Worm (Caenorhabditis elegans) whole organism, young adult: ENCODE measurements around the gene hrg-10.

Experiments
- B0261.1 ChIP-seq: sonication (generic microtip); optimal IDR thresholded peaks from 2 replicates; lab custom pipeline; 2016; ENCODE audit warnings: mild to moderate bottlenecking, missing genetic modification characterization, moderate library complexity, missing compliant biosample characterization
- B0336.3 ChIP-seq: fragments of 200-800 bp; sonication (Bioruptor generic); IDR thresholded peaks from 2 replicates; pipeline ENCODE4 v1.3.6; 2022; ENCODE audit warnings: missing genetic modification characterization, missing compliant biosample characterization
- C06A6.2 ChIP-seq: fragments of 200-800 bp; sonication (Bioruptor generic); conservative IDR thresholded peaks from 2 replicates; pipeline ENCODE4 v1.3.6; 2022; ENCODE audit warnings: missing genetic modification characterization, missing compliant biosample characterization
- F10E7.11 ChIP-seq: sonication (generic microtip); optimal IDR thresholded peaks from 2 replicates; lab custom pipeline; 2017; ENCODE audit warnings: mild to moderate bottlenecking, missing genetic modification characterization, moderate library complexity, missing compliant biosample characterization
- F23B12.7 ChIP-seq: sonication (generic microtip); optimal IDR thresholded peaks from 2 replicates; lab custom pipeline; 2017; ENCODE audit warnings: missing genetic modification characterization, mild to moderate bottlenecking, missing compliant biosample characterization, antibody characterized with exemption, moderate library complexity; ENCODE audit not compliant: insufficient read depth
- F37B4.10 ChIP-seq: fragments of 200-800 bp; sonication (Bioruptor generic); IDR thresholded peaks from 2 replicates; pipeline ENCODE4 v1.3.6; 2022; ENCODE audit warnings: missing genetic modification characterization, missing compliant biosample characterization
- F39B2.1 ChIP-seq: fragments of 200-800 bp; sonication (Bioruptor generic); IDR thresholded peaks from 2 replicates; pipeline ENCODE4 v1.3.6; 2022; ENCODE audit warnings: missing genetic modification reagents, missing genetic modification characterization, missing compliant biosample characterization
- K11D2.4 ChIP-seq: fragments of 200-800 bp; sonication (Bioruptor generic); IDR thresholded peaks from 2 replicates; pipeline ENCODE4 v1.3.6; 2022; ENCODE audit warnings: missing genetic modification reagents, missing genetic modification characterization, missing compliant biosample characterization
- K12H6.12 ChIP-seq: fragments of 200-800 bp; sonication (Bioruptor generic); optimal IDR thresholded peaks from 2 replicates; lab custom pipeline; 2018; ENCODE audit warnings: mild to moderate bottlenecking, missing genetic modification characterization, missing compliant biosample characterization
- Y53G8AR.9 ChIP-seq: fragments of 200-800 bp; sonication (Bioruptor generic); conservative IDR thresholded peaks from 2 replicates; pipeline ENCODE4 v1.3.6; 2022; ENCODE audit warnings: missing genetic modification reagents, missing genetic modification characterization, missing compliant biosample characterization
- Y79H2A.3 ChIP-seq: fragments of 200-800 bp; sonication (Bioruptor generic); conservative IDR thresholded peaks from 2 replicates; pipeline ENCODE4 v1.3.6; 2022; ENCODE audit warnings: missing genetic modification reagents, missing genetic modification characterization, missing compliant biosample characterization
- Y95B8A.8 ChIP-seq: fragments of 200-800 bp; sonication (Bioruptor generic); IDR thresholded peaks from 2 replicates; pipeline ENCODE4 v1.3.6; 2022; ENCODE audit warnings: missing genetic modification reagents, missing genetic modification characterization, missing compliant biosample characterization
- athp-1 ChIP-seq: sonication (generic microtip); optimal IDR thresholded peaks from 2 replicates; lab custom pipeline; 2017; ENCODE audit warnings: mild to moderate bottlenecking, missing genetic modification characterization, missing compliant biosample characterization
- attf-5 ChIP-seq: fragments of 200-800 bp; sonication (Bioruptor generic); optimal IDR thresholded peaks from 2 replicates; lab custom pipeline; 2018; ENCODE audit warnings: mild to moderate bottlenecking, missing genetic modification characterization, missing compliant biosample characterization
- attf-6 ChIP-seq: fragments of 200-800 bp; sonication (Bioruptor generic); IDR thresholded peaks from 2 replicates; pipeline ENCODE4 v1.3.6; 2022; ENCODE audit warnings: missing genetic modification reagents, missing genetic modification characterization, missing compliant biosample characterization
- bed-2 ChIP-seq: fragments of 200-800 bp; sonication (Bioruptor generic); IDR thresholded peaks from 2 replicates; pipeline ENCODE4 v1.3.6; 2022; ENCODE audit warnings: missing genetic modification reagents, missing genetic modification characterization, missing compliant biosample characterization
- cebp-1 ChIP-seq, 2 experiments: fragments of 200-800 bp in 1 of 2; sonication (Bioruptor generic) in 1 of 2; sonication (generic microtip) in 1 of 2; IDR thresholded peaks in 1 of 2; optimal IDR thresholded peaks in 1 of 2; 2 replicates each; pipeline versions ENCODE4 v1.3.6 to Lab custom; 2017 to 2022; ENCODE audit warnings: missing compliant biosample characterization in 2 of 2, missing genetic modification characterization in 2 of 2, mild to moderate bottlenecking in 1 of 2, missing genetic modification reagents in 1 of 2, moderate library complexity in 1 of 2
- ceh-100 ChIP-seq: fragments of 200-800 bp; sonication (Bioruptor generic); IDR thresholded peaks from 2 replicates; pipeline ENCODE4 v1.3.6; 2022; ENCODE audit warnings: missing genetic modification reagents, missing genetic modification characterization, missing compliant biosample characterization
- ceh-27 ChIP-seq: fragments of 200-800 bp; sonication (Bioruptor generic); optimal IDR thresholded peaks from 2 replicates; lab custom pipeline; 2018; ENCODE audit warnings: mild to moderate bottlenecking, missing genetic modification characterization, moderate library complexity, missing compliant biosample characterization
- ceh-79 ChIP-seq: sonication (generic microtip); optimal IDR thresholded peaks from 2 replicates; lab custom pipeline; 2017; ENCODE audit warnings: mild to moderate bottlenecking, missing genetic modification characterization, missing compliant biosample characterization
- die-1 ChIP-seq: sonication (generic microtip); optimal IDR thresholded peaks from 2 replicates; lab custom pipeline; 2016; ENCODE audit warnings: missing genotype, mild to moderate bottlenecking, missing genetic modification characterization, missing compliant biosample characterization
- dox-1 ChIP-seq: fragments of 200-800 bp; sonication (Bioruptor generic); IDR thresholded peaks from 2 replicates; pipeline ENCODE4 v1.3.6; 2022; ENCODE audit warnings: missing genetic modification reagents, missing genetic modification characterization, missing compliant biosample characterization
- efl-1 ChIP-seq: fragments of 150-350 bp; optimal IDR thresholded peaks from 2 replicates; lab custom pipeline; 2014; ENCODE audit warnings: missing biosample characterization, missing genetic modification reagents, missing genetic modification characterization
- gei-17 ChIP-seq: fragments of 200-800 bp; sonication (Bioruptor generic); optimal IDR thresholded peaks from 2 replicates; lab custom pipeline; 2018; ENCODE audit warnings: mild to moderate bottlenecking, missing genetic modification characterization, missing compliant biosample characterization
- hlh-12 ChIP-seq: sonication (generic microtip); optimal IDR thresholded peaks from 2 replicates; lab custom pipeline; 2016; ENCODE audit warnings: missing genetic modification characterization, missing compliant biosample characterization
- hmg-1.2 ChIP-seq: fragments of 200-800 bp; sonication (Bioruptor generic); IDR thresholded peaks from 2 replicates; pipeline ENCODE4 v1.3.6; 2022; ENCODE audit warnings: missing genetic modification reagents, missing genetic modification characterization, missing compliant biosample characterization
- hmg-20 ChIP-seq: fragments of 200-800 bp; sonication (Bioruptor generic); IDR thresholded peaks from 2 replicates; pipeline ENCODE4 v1.3.6; 2022; ENCODE audit warnings: missing genetic modification reagents, missing genetic modification characterization, missing compliant biosample characterization
- hsf-1 ChIP-seq: fragments of 200-800 bp; sonication (Bioruptor generic); IDR thresholded peaks from 2 replicates; pipeline ENCODE4 v1.3.6; 2022; ENCODE audit warnings: missing genetic modification reagents, missing genetic modification characterization, missing compliant biosample characterization
- let-607 ChIP-seq, 2 experiments: fragments of 200-800 bp in 1 of 2; sonication (Bioruptor generic) in 1 of 2; sonication (generic microtip) in 1 of 2; optimal IDR thresholded peaks; 2 replicates each; lab custom pipeline; 2016 to 2018; ENCODE audit warnings: mild to moderate bottlenecking in 2 of 2, missing compliant biosample characterization in 2 of 2, missing genetic modification characterization in 2 of 2, moderate library complexity in 2 of 2, missing genotype in 1 of 2
- lin-35 ChIP-seq, 3 experiments: fragments of 150-350 bp in 2 of 3; sonication (generic microtip) in 1 of 3; optimal IDR thresholded peaks; 2 replicates each; lab custom pipeline; 2014 to 2018; ENCODE audit warnings: missing biosample characterization in 3 of 3, missing genetic modification characterization in 3 of 3, missing genetic modification reagents in 3 of 3
- lin-54 ChIP-seq: fragments of 200-800 bp; sonication (Bioruptor generic); optimal IDR thresholded peaks from 2 replicates; lab custom pipeline; 2018; ENCODE audit warnings: mild to moderate bottlenecking, missing genetic modification characterization, missing compliant biosample characterization
- lir-1 ChIP-seq: fragments of 200-800 bp; sonication (Bioruptor generic); conservative IDR thresholded peaks from 2 replicates; pipeline ENCODE4 v1.3.6; 2022; ENCODE audit warnings: missing genetic modification reagents, missing genetic modification characterization, missing compliant biosample characterization
- lsl-1 ChIP-seq: fragments of 200-800 bp; sonication (Bioruptor generic); optimal IDR thresholded peaks from 2 replicates; lab custom pipeline; 2018; ENCODE audit warnings: mild to moderate bottlenecking, missing genetic modification characterization, moderate library complexity, missing compliant biosample characterization
- madf-10 ChIP-seq: sonication (generic microtip); optimal IDR thresholded peaks from 2 replicates; lab custom pipeline; 2016; ENCODE audit warnings: mild to moderate bottlenecking, missing genetic modification characterization, missing compliant biosample characterization
- madf-3 ChIP-seq: fragments of 200-800 bp; sonication (Bioruptor generic); IDR thresholded peaks from 2 replicates; pipeline ENCODE4 v1.3.6; 2022; ENCODE audit warnings: missing genetic modification reagents, missing genetic modification characterization, missing compliant biosample characterization
- mcd-1 ChIP-seq: fragments of 200-800 bp; sonication (Bioruptor generic); IDR thresholded peaks from 2 replicates; pipeline ENCODE4 v1.3.6; 2022; ENCODE audit warnings: missing genetic modification reagents, missing genetic modification characterization, missing compliant biosample characterization
- nhr-80 ChIP-seq: sonication (generic microtip); optimal IDR thresholded peaks from 2 replicates; lab custom pipeline; 2016; ENCODE audit warnings: missing genetic modification characterization, missing compliant biosample characterization
- pbrm-1 ChIP-seq: fragments of 200-800 bp; sonication (Bioruptor generic); IDR thresholded peaks from 2 replicates; pipeline ENCODE4 v1.3.6; 2022; ENCODE audit warnings: missing genetic modification reagents, missing genetic modification characterization, missing compliant biosample characterization
- pha-4 ChIP-seq: fragments of 150-350 bp; sonication (generic microtip); optimal IDR thresholded peaks from 2 replicates; lab custom pipeline; 2014; ENCODE audit warnings: missing biosample characterization, missing genetic modification reagents, missing genetic modification characterization
- rcor-1 ChIP-seq: fragments of 200-800 bp; sonication (Bioruptor generic); IDR thresholded peaks from 2 replicates; pipeline ENCODE4 v1.3.6; 2022; ENCODE audit warnings: missing genetic modification reagents, missing genetic modification characterization, missing compliant biosample characterization
- rpc-1 ChIP-seq, 2 experiments: fragments of 150-350 bp in 1 of 2; sonication (generic microtip) in 1 of 2; optimal IDR thresholded peaks; 2 replicates each; lab custom pipeline; 2014 to 2018; ENCODE audit warnings: missing biosample characterization in 1 of 2, missing genetic modification characterization in 1 of 2, missing genetic modification reagents in 1 of 2, missing genotype in 1 of 2
- snpc-1.3 ChIP-seq: sonication (generic microtip); optimal IDR thresholded peaks from 2 replicates; lab custom pipeline; 2017; ENCODE audit warnings: missing genetic modification characterization, mild to moderate bottlenecking, missing compliant biosample characterization, antibody characterized with exemption, moderate library complexity, missing genotype, missing genetic modification reagents; ENCODE audit not compliant: insufficient read depth
- zfh-2 ChIP-seq: fragments of 200-800 bp; sonication (Bioruptor generic); conservative IDR thresholded peaks from 2 replicates; pipeline ENCODE4 v1.3.6; 2022; ENCODE audit warnings: missing genetic modification reagents, missing genetic modification characterization, missing compliant biosample characterization
- ztf-18 ChIP-seq: sonication (generic microtip); optimal IDR thresholded peaks from 2 replicates; lab custom pipeline; 2016; ENCODE audit warnings: missing genotype, mild to moderate bottlenecking, missing genetic modification characterization, missing compliant biosample characterization
- ztf-26 ChIP-seq: sonication (generic microtip); optimal IDR thresholded peaks from 2 replicates; lab custom pipeline; 2017; ENCODE audit warnings: missing genetic modification characterization, missing compliant biosample characterization

Gene hrg-10

ce11 chrV:18990238-18990901 lies 33.3 kb upstream of the hrg-10 start, which contains the start of the genes reps-1 and Y39B6A.37:
Gene reps-1, minus strand, starts transcription at chrV:18990500.
Gene Y39B6A.37, plus strand, starts transcription at chrV:18990851.
- TF ChIP-seq C06A6.2 (GFP tag; lab: Robert Waterston, UW) = peak; percentile 72
- TF ChIP-seq hmg-20 (GFP tag; lab: Robert Waterston, UW) = 0 out of 2 replicates have a peak, but pooled peaks have one; percentile 58
- peak; percentile 43; the same call in 1 of the 2 replicates for TF ChIP-seq hmg-1.2 (GFP tag; lab: Robert Waterston, UW)
- 0 out of 2 replicates have a peak, but pooled peaks have one; percentile 34 for TF ChIP-seq zfh-2
- no peak for TF ChIP-seq madf-3 (GFP tag; lab: Robert Waterston, UW)
- peak; percentile 59; the same call in 1 of the 2 replicates for TF ChIP-seq Y95B8A.8 (GFP tag; lab: Robert Waterston, UW)
- no peak for TF ChIP-seq pha-4 (tag; lab: Kevin White, UChicago)
- TF ChIP-seq attf-5 = peak; percentile 74
- peak; percentile 2 for TF ChIP-seq madf-10 (tag; lab: Kevin White, UChicago)
- peak; percentile 56; the same call in 1 of the 2 replicates for TF ChIP-seq lir-1 (GFP tag; lab: Robert Waterston, UW)
- peak; percentile 94 for TF ChIP-seq Y53G8AR.9 (GFP tag; lab: Robert Waterston, UW)
- TF ChIP-seq dox-1 (GFP tag; lab: Robert Waterston, UW) = peak; percentile 85
- no peak for TF ChIP-seq hlh-12 (tag; lab: Kevin White, UChicago)
- TF ChIP-seq ztf-26 (tag; lab: Kevin White, UChicago) = peak; percentile 46
- TF ChIP-seq lin-35 (GFP tag; optimal IDR thresholded peaks at IDR 0.05; lab: Kevin White, UChicago) = peak in 1 of 3 experiments; percentile 77
- peak; percentile 74 for TF ChIP-seq lin-54 (GFP tag; lab: Kevin White, UChicago)
- peak; percentile 25 for TF ChIP-seq ceh-27 (GFP tag; lab: Kevin White, UChicago)
- TF ChIP-seq F10E7.11 = no peak
- peak; percentile 27 for TF ChIP-seq gei-17
- TF ChIP-seq athp-1 (tag; lab: Kevin White, UChicago) = no peak
- TF ChIP-seq F39B2.1 (GFP tag; lab: Robert Waterston, UW) = no peak
- TF ChIP-seq cebp-1 (GFP tag; IDR thresholded peaks at IDR 0.05; lab: Robert Waterston, UW) = no peak
- TF ChIP-seq cebp-1 (tag; optimal IDR thresholded peaks at IDR 0.05; lab: Kevin White, UChicago) = peak; percentile 78
- TF ChIP-seq F23B12.7 (tag; lab: Kevin White, UChicago) = peak; percentile 20
- no peak for TF ChIP-seq bed-2
- TF ChIP-seq Y79H2A.3 (GFP tag; lab: Robert Waterston, UW) = no peak
- peak; percentile 1 for TF ChIP-seq B0261.1 (tag; lab: Kevin White, UChicago)
- TF ChIP-seq efl-1 (GFP tag; lab: Kevin White, UChicago) = peak; percentile 1
- no peak for TF ChIP-seq ceh-79 (tag; lab: Kevin White, UChicago)
- TF ChIP-seq mcd-1 (GFP tag; lab: Robert Waterston, UW) = peak; percentile 85
- TF ChIP-seq let-607 (tag; optimal IDR thresholded peaks at IDR 0.05; lab: Kevin White, UChicago) = peak in 1 of 2 experiments; percentile 9
- TF ChIP-seq F37B4.10 (GFP tag; lab: Robert Waterston, UW) = 0 out of 2 replicates have a peak, but pooled peaks have one; percentile 33
- TF ChIP-seq ztf-18 (tag; lab: Kevin White, UChicago) = peak; percentile 97
- TF ChIP-seq ceh-100 (GFP tag; lab: Robert Waterston, UW) = no peak
- no peak for TF ChIP-seq rpc-1 (optimal IDR thresholded peaks at IDR 0.05; lab: Kevin White, UChicago)
- TF ChIP-seq rpc-1 (tag; optimal IDR thresholded peaks at IDR 0.05; lab: Kevin White, UChicago) = no peak
- peak; percentile 78 for TF ChIP-seq K12H6.12 (tag; lab: Kevin White, UChicago)
- TF ChIP-seq pbrm-1 (GFP tag; lab: Robert Waterston, UW) = peak; percentile 85
- TF ChIP-seq B0336.3 (GFP tag; lab: Robert Waterston, UW) = peak; percentile 86
- TF ChIP-seq lsl-1 (GFP tag; lab: Kevin White, UChicago) = peak; percentile 58
- peak; percentile 74 for TF ChIP-seq rcor-1 (GFP tag; lab: Robert Waterston, UW)
- peak; percentile 80 for TF ChIP-seq K11D2.4 (GFP tag; lab: Robert Waterston, UW)
- no peak for TF ChIP-seq hsf-1 (GFP tag; lab: Robert Waterston, UW)
- peak; percentile 0 for TF ChIP-seq nhr-80
- TF ChIP-seq attf-6 (GFP tag; lab: Robert Waterston, UW) = 0 out of 2 replicates have a peak, but pooled peaks have one; percentile 33
- TF ChIP-seq snpc-1.3 (tag; lab: Kevin White, UChicago) = peak; percentile 1
- no peak for TF ChIP-seq die-1 (tag; lab: Kevin White, UChicago)
